Worm (Caenorhabditis elegans) whole organism, early embryonic: Measurements from ENCODE around the gene T19D12.10.

Experiments
- B0310.2 ChIP-seq: sonication (generic microtip); optimal IDR thresholded peaks from 2 replicates; lab custom pipeline; 2016; ENCODE audit warnings: mild to moderate bottlenecking, missing genetic modification characterization, missing compliant biosample characterization
- aly-1 ChIP-seq: sonication (generic microtip); optimal IDR thresholded peaks from 2 replicates; lab custom pipeline; 2016; ENCODE audit warnings: missing genetic modification characterization, missing compliant biosample characterization
- ama-1 ChIP-seq: fragments of 150-350 bp; optimal IDR thresholded peaks from 2 replicates; lab custom pipeline; 2014
- ceh-13 ChIP-seq: fragments of 200-800 bp; sonication (Bioruptor generic); optimal IDR thresholded peaks from 2 replicates; lab custom pipeline; 2018; ENCODE audit warnings: mild to moderate bottlenecking, missing genetic modification characterization, missing compliant biosample characterization
- ceh-36 ChIP-seq: sonication (generic microtip); optimal IDR thresholded peaks from 2 replicates; lab custom pipeline; 2016; ENCODE audit warnings: missing genetic modification characterization, inconsistent platforms, missing compliant biosample characterization
- ets-7 ChIP-seq: sonication (generic microtip); optimal IDR thresholded peaks from 2 replicates; lab custom pipeline; 2016; ENCODE audit warnings: missing genotype, missing genetic modification characterization, missing compliant biosample characterization
- flt-1 ChIP-seq: fragments of 200-800 bp; sonication (Bioruptor generic); IDR thresholded peaks from 2 replicates; pipeline ENCODE4 v1.3.6; 2022; ENCODE audit warnings: missing genetic modification characterization, missing compliant biosample characterization
- hmbx-1 ChIP-seq: sonication (generic microtip); optimal IDR thresholded peaks from 2 replicates; lab custom pipeline; 2016; ENCODE audit warnings: mild to moderate bottlenecking, missing genetic modification characterization, missing compliant biosample characterization
- tbx-11 ChIP-seq: fragments of 200-800 bp; sonication (Bioruptor generic); IDR thresholded peaks from 2 replicates; pipeline ENCODE4 v1.3.6; 2022; ENCODE audit warnings: missing genetic modification characterization, missing compliant biosample characterization
- tra-4 ChIP-seq: sonication (generic microtip); optimal IDR thresholded peaks from 2 replicates; lab custom pipeline; 2017; ENCODE audit warnings: missing genetic modification characterization, missing compliant biosample characterization

DNA sequence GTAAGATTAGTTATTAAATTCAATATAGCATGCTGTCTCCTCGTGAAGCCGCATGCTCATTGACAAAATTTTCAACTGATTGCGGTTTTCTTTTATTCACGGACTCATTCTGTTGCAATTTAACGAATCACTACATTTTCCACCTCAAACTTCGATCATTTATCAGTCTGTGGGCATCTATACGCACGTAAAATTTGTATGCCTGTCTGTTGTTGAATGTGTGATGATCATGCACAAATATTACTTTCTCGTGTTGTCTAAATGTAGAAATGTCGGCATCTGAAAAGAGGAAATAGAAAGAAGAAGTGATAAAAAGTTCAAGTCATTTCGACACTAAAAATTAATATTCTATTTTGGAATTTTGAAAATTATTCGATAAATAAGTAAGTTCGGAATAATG lies 46.1 kb downstream of the T19D12.10 start:
- TF ChIP-seq aly-1 (tag; lab: Kevin White, UChicago) (no peak), tbx-11 (GFP tag; lab: Robert Waterston, UW) (no peak), ama-1 (lab: Kevin White, UChicago) (no peak), hmbx-1 (tag; lab: Kevin White, UChicago) (no peak), ceh-36 (no peak), tra-4 (tag; lab: Kevin White, UChicago) (no peak), flt-1 (no peak), B0310.2 (tag; lab: Kevin White, UChicago) (no peak), ceh-13 (no peak), ets-7 (tag; lab: Kevin White, UChicago) (no peak)
